Fruit fly (Drosophila melanogaster) whole organism, embryonic: ENCODE measurements around the gene CG10089.
A peak's percentile ranks its signal among the peaks of the same experiment; 100 is the strongest.

Source experiments
- Abd-B ChIP-seq: fragments of 200-800 bp; sonication (Bioruptor generic); optimal IDR thresholded peaks from 2 replicates; lab custom pipeline; 2018; ENCODE audit warnings: missing biosample characterization, mild to moderate bottlenecking, missing genetic modification characterization, moderate library complexity
- CG10654 ChIP-seq: fragments of 200-800 bp; sonication (Bioruptor generic); optimal IDR thresholded peaks from 2 replicates; lab custom pipeline; 2016; ENCODE audit warnings: missing biosample characterization, missing genetic modification characterization
- CG11560 ChIP-seq: fragments of 200-800 bp; sonication (Bioruptor generic); IDR thresholded peaks from 3 replicates; pipeline ENCODE4 v1.3.6; 2022; ENCODE audit warnings: missing biosample characterization, missing genetic modification characterization
- CG12236 ChIP-seq: fragments of 200-800 bp; sonication (Bioruptor generic); optimal IDR thresholded peaks from 2 replicates; lab custom pipeline; 2016; ENCODE audit warnings: missing biosample characterization, missing genetic modification characterization
- CG12769 ChIP-seq: fragments of 200-800 bp; sonication (Bioruptor generic); optimal IDR thresholded peaks from 2 replicates; lab custom pipeline; 2019; ENCODE audit warnings: missing biosample characterization, mild to moderate bottlenecking, missing genetic modification characterization, moderate library complexity
- CG12942 ChIP-seq: fragments of 200-800 bp; sonication (Bioruptor generic); optimal IDR thresholded peaks from 3 replicates; lab custom pipeline; 2016; ENCODE audit warnings: missing biosample characterization, missing genetic modification characterization
- CG14014 ChIP-seq: fragments of 200-800 bp; sonication (Bioruptor generic); IDR thresholded peaks from 2 replicates; pipeline ENCODE4 v1.3.6; 2022; ENCODE audit warnings: missing biosample characterization, missing genetic modification characterization
- CG14441 ChIP-seq: fragments of 200-800 bp; sonication (Bioruptor generic); IDR thresholded peaks from 2 replicates; pipeline ENCODE4 v1.3.6; 2022; ENCODE audit warnings: missing biosample characterization, missing genetic modification characterization
- CG16779 ChIP-seq: fragments of 200-800 bp; sonication (Bioruptor generic); IDR thresholded peaks from 2 replicates; pipeline ENCODE4 v1.3.6; 2022; ENCODE audit warnings: missing biosample characterization, missing genetic modification characterization
- CG17802 ChIP-seq: fragments of 200-800 bp; sonication (Bioruptor generic); optimal IDR thresholded peaks from 2 replicates; lab custom pipeline; 2018; ENCODE audit warnings: missing biosample characterization, mild to moderate bottlenecking, missing genetic modification characterization, moderate library complexity
- CG18262 ChIP-seq: fragments of 200-800 bp; optimal IDR thresholded peaks from 3 replicates; lab custom pipeline; 2019; ENCODE audit warnings: missing biosample characterization, mild to moderate bottlenecking, missing genetic modification characterization, moderate library complexity
- CG32532 ChIP-seq: fragments of 200-800 bp; sonication (Bioruptor generic); IDR thresholded peaks from 2 replicates; pipeline ENCODE4 v1.3.6; 2022; ENCODE audit warnings: missing biosample characterization, missing genetic modification characterization
- CG5180 ChIP-seq: fragments of 200-800 bp; sonication (Bioruptor generic); optimal IDR thresholded peaks from 3 replicates; lab custom pipeline; 2017; ENCODE audit warnings: missing biosample characterization, missing genetic modification characterization, mild to moderate bottlenecking, moderate library complexity, missing genetic modification reagents
- CG6175 ChIP-seq: fragments of 200-800 bp; sonication (Bioruptor generic); IDR thresholded peaks from 3 replicates; pipeline ENCODE4 v1.3.6; 2022; ENCODE audit warnings: missing biosample characterization, missing genetic modification characterization
- CG7357 ChIP-seq: fragments of 200-800 bp; sonication (Bioruptor generic); IDR thresholded peaks from 3 replicates; pipeline ENCODE4 v1.3.6; 2022; ENCODE audit warnings: missing biosample characterization, missing genetic modification characterization
- CG7963 ChIP-seq: fragments of 200-800 bp; sonication (Bioruptor generic); IDR thresholded peaks from 3 replicates; pipeline ENCODE4 v1.3.6; 2022; ENCODE audit warnings: missing biosample characterization, missing genetic modification characterization; ENCODE audit not compliant: partially characterized antibody
- CG8388 ChIP-seq: fragments of 200-800 bp; sonication (Bioruptor generic); optimal IDR thresholded peaks from 2 replicates; lab custom pipeline; 2019; ENCODE audit warnings: missing biosample characterization, mild to moderate bottlenecking, missing genetic modification characterization, moderate library complexity
- Camta ChIP-seq: fragments of 200-800 bp; sonication (Bioruptor generic); optimal IDR thresholded peaks from 2 replicates; lab custom pipeline; 2016; ENCODE audit warnings: missing biosample characterization, missing genetic modification characterization
- CoRest ChIP-seq: fragments of 200-800 bp; sonication (Bioruptor generic); optimal IDR thresholded peaks from 3 replicates; lab custom pipeline; 2018; ENCODE audit warnings: missing biosample characterization, mild to moderate bottlenecking, missing genetic modification characterization, moderate library complexity
- Deaf1 ChIP-seq: fragments of 200-800 bp; optimal IDR thresholded peaks from 3 replicates; lab custom pipeline; 2019; ENCODE audit warnings: missing biosample characterization, mild to moderate bottlenecking, missing genetic modification characterization, moderate library complexity
- Doc2 ChIP-seq: fragments of 200-800 bp; sonication (Bioruptor generic); IDR thresholded peaks from 2 replicates; pipeline ENCODE4 v1.3.6; 2022; ENCODE audit warnings: missing biosample characterization, missing genetic modification characterization
- HLH3B ChIP-seq: fragments of 200-800 bp; sonication (Bioruptor generic); IDR thresholded peaks from 2 replicates; pipeline ENCODE4 v1.3.6; 2022; ENCODE audit warnings: missing biosample characterization, missing genetic modification characterization
- HmgZ ChIP-seq: fragments of 200-800 bp; sonication (Bioruptor generic); optimal IDR thresholded peaks from 2 replicates; lab custom pipeline; 2018; ENCODE audit warnings: missing biosample characterization, mild to moderate bottlenecking, missing genetic modification characterization
- Hmr ChIP-seq: fragments of 200-800 bp; sonication (Bioruptor generic); optimal IDR thresholded peaks from 3 replicates; lab custom pipeline; 2017; ENCODE audit warnings: mild to moderate bottlenecking, missing biosample characterization, missing genetic modification reagents, missing genetic modification characterization
- Mad ChIP-seq: fragments of 200-800 bp; sonication (Bioruptor generic); optimal IDR thresholded peaks from 2 replicates; lab custom pipeline; 2016; ENCODE audit warnings: missing biosample characterization, missing genetic modification characterization
- Opbp ChIP-seq: fragments of 200-800 bp; sonication (Bioruptor generic); IDR thresholded peaks from 3 replicates; pipeline ENCODE4 v1.3.6; 2022; ENCODE audit warnings: missing biosample characterization, missing genetic modification characterization; ENCODE audit not compliant: partially characterized antibody
- Rfx ChIP-seq: fragments of 200-800 bp; sonication (Bioruptor generic); IDR thresholded peaks from 2 replicates; pipeline ENCODE4 v1.3.6; 2022; ENCODE audit warnings: missing biosample characterization, missing genetic modification characterization
- Xbp1 ChIP-seq: fragments of 200-800 bp; sonication (Bioruptor generic); optimal IDR thresholded peaks from 3 replicates; lab custom pipeline; 2016; ENCODE audit warnings: missing biosample characterization, mild to moderate bottlenecking, missing genetic modification characterization
- ato ChIP-seq: fragments of 200-800 bp; sonication (Bioruptor generic); IDR thresholded peaks from 2 replicates; pipeline ENCODE4 v1.3.6; 2022; ENCODE audit warnings: missing biosample characterization, missing genetic modification characterization; ENCODE audit not compliant: partially characterized antibody
- bbx ChIP-seq: fragments of 200-800 bp; sonication (Bioruptor generic); IDR thresholded peaks from 2 replicates; pipeline ENCODE4 v1.3.6; 2022; ENCODE audit warnings: missing biosample characterization, missing genetic modification characterization; ENCODE audit not compliant: partially characterized antibody
- caup ChIP-seq: fragments of 200-800 bp; sonication (Bioruptor generic); optimal IDR thresholded peaks from 3 replicates; lab custom pipeline; 2017; ENCODE audit warnings: missing biosample characterization, mild to moderate bottlenecking, missing genetic modification characterization, moderate library complexity; ENCODE audit not compliant: severe bottlenecking
- cwo ChIP-seq: fragments of 200-800 bp; sonication (Bioruptor generic); optimal IDR thresholded peaks from 3 replicates; lab custom pipeline; 2017; ENCODE audit warnings: missing biosample characterization, missing genetic modification characterization, mild to moderate bottlenecking, moderate library complexity, missing genetic modification reagents
- gem ChIP-seq: fragments of 200-800 bp; sonication (Bioruptor generic); optimal IDR thresholded peaks from 2 replicates; lab custom pipeline; 2019; ENCODE audit warnings: missing biosample characterization, mild to moderate bottlenecking, missing genetic modification characterization, moderate library complexity
- gt ChIP-seq: fragments of 200-800 bp; sonication (Bioruptor generic); IDR thresholded peaks from 2 replicates; pipeline ENCODE4 v1.3.6; 2022; ENCODE audit warnings: missing biosample characterization, missing genetic modification characterization
- kay ChIP-seq: fragments of 200-800 bp; sonication (Bioruptor generic); optimal IDR thresholded peaks from 2 replicates; lab custom pipeline; 2016; ENCODE audit warnings: missing biosample characterization, missing genetic modification characterization
- nerfin-1 ChIP-seq: fragments of 200-800 bp; sonication (Bioruptor generic); optimal IDR thresholded peaks from 3 replicates; lab custom pipeline; 2019; ENCODE audit warnings: missing biosample characterization, mild to moderate bottlenecking, missing genetic modification characterization, moderate library complexity
- phol ChIP-seq: fragments of 200-800 bp; sonication (Bioruptor generic); optimal IDR thresholded peaks from 3 replicates; lab custom pipeline; 2018; ENCODE audit warnings: missing biosample characterization, mild to moderate bottlenecking, missing genetic modification characterization, moderate library complexity
- rib ChIP-seq: fragments of 200-800 bp; sonication (Bioruptor generic); IDR thresholded peaks from 2 replicates; pipeline ENCODE4 v1.3.6; 2022; ENCODE audit warnings: missing biosample characterization, missing genetic modification characterization
- row ChIP-seq: fragments of 200-800 bp; sonication (Bioruptor generic); IDR thresholded peaks from 3 replicates; pipeline ENCODE4 v1.3.6; 2022; ENCODE audit warnings: missing biosample characterization, missing genetic modification characterization
- sd ChIP-seq: fragments of 200-800 bp; sonication (Bioruptor generic); optimal IDR thresholded peaks from 3 replicates; lab custom pipeline; 2018; ENCODE audit warnings: missing biosample characterization, mild to moderate bottlenecking, missing genetic modification characterization, moderate library complexity
- sens ChIP-seq: fragments of 200-800 bp; sonication (Bioruptor generic); peaks from one replicate; lab custom pipeline; 2016; ENCODE audit warnings: missing biosample characterization, missing genetic modification characterization
- sob ChIP-seq: fragments of 200-800 bp; sonication (Bioruptor generic); IDR thresholded peaks from 2 replicates; pipeline ENCODE4 v1.3.6; 2022; ENCODE audit warnings: missing biosample characterization, missing genetic modification characterization
- stc ChIP-seq: fragments of 200-800 bp; sonication (Bioruptor generic); IDR thresholded peaks from 2 replicates; pipeline ENCODE4 v1.3.6; 2022; ENCODE audit warnings: missing biosample characterization, missing genetic modification characterization
- tap ChIP-seq: fragments of 200-800 bp; optimal IDR thresholded peaks from 3 replicates; lab custom pipeline; 2019; ENCODE audit warnings: missing biosample characterization, mild to moderate bottlenecking, missing genetic modification characterization, moderate library complexity
- tin ChIP-seq: fragments of 200-800 bp; sonication (Bioruptor generic); optimal IDR thresholded peaks from 3 replicates; lab custom pipeline; 2016; ENCODE audit warnings: missing biosample characterization, missing genetic modification characterization
- unpg ChIP-seq: fragments of 200-800 bp; sonication (Bioruptor generic); optimal IDR thresholded peaks from 3 replicates; lab custom pipeline; 2018; ENCODE audit warnings: missing biosample characterization, mild to moderate bottlenecking, missing genetic modification characterization, moderate library complexity
- vvl ChIP-seq: fragments of 200-800 bp; sonication (Bioruptor generic); IDR thresholded peaks from 2 replicates; pipeline ENCODE4 v1.3.6; 2022; ENCODE audit warnings: missing biosample characterization, missing genetic modification characterization
- zen2 ChIP-seq: fragments of 200-800 bp; sonication (Bioruptor generic); IDR thresholded peaks from 3 replicates; pipeline ENCODE4 v1.3.6; 2022; ENCODE audit warnings: missing biosample characterization, missing genetic modification characterization; ENCODE audit not compliant: partially characterized antibody

CG10089 gene

dm6 chr3L:13488129-13488876 lies 13.7 kb upstream of the CG10089 start:
- no peak for TF ChIP-seq CG12236 (GFP tag; lab: Kevin White, UChicago)
- peak; percentile 35; the same call in 1 of the 2 replicates for TF ChIP-seq CG14014 (GFP tag; lab: Robert Waterston, UW)
- no peak for TF ChIP-seq CG11560 (tag; lab: Robert Waterston, UW)
- TF ChIP-seq Rfx (GFP tag; lab: Robert Waterston, UW) = peak; percentile 44; the same call in 1 of the 2 replicates
- TF ChIP-seq Abd-B (GFP tag; lab: Kevin White, UChicago) = no peak
- no peak for TF ChIP-seq cwo (GFP tag; lab: Kevin White, UChicago)
- no peak for TF ChIP-seq CoRest (tag; lab: Kevin White, UChicago)
- TF ChIP-seq kay (GFP tag; lab: Kevin White, UChicago) = peak; percentile 14
- TF ChIP-seq nerfin-1 (tag; lab: Kevin White, UChicago) = no peak
- TF ChIP-seq sens (GFP tag; lab: Kevin White, UChicago) = peak; percentile 36
- no peak for TF ChIP-seq CG12942 (GFP tag; lab: Kevin White, UChicago)
- TF ChIP-seq CG12769 (tag; lab: Kevin White, UChicago) = peak; percentile 86
- TF ChIP-seq phol (tag; lab: Kevin White, UChicago) = peak; percentile 25
- TF ChIP-seq HLH3B (GFP tag; lab: Robert Waterston, UW) = peak; percentile 5; the same call in 1 of the 2 replicates
- TF ChIP-seq unpg (GFP tag; lab: Kevin White, UChicago) = no peak
- peak; percentile 88 for TF ChIP-seq CG8388 (GFP tag; lab: Kevin White, UChicago)
- TF ChIP-seq CG7357 (GFP tag; lab: Robert Waterston, UW) = 0 out of 3 replicates have a peak, but pooled peaks have one; percentile 25
- TF ChIP-seq CG17802 (tag; lab: Kevin White, UChicago) = no peak
- peak; percentile 13 for TF ChIP-seq CG18262
- no peak for TF ChIP-seq Hmr
- no peak for TF ChIP-seq Mad (GFP tag; lab: Kevin White, UChicago)
- no peak for TF ChIP-seq ato (GFP tag; lab: Robert Waterston, UW)
- no peak for TF ChIP-seq CG10654 (GFP tag; lab: Kevin White, UChicago)
- TF ChIP-seq CG14441 = peak; percentile 29; the same call in 1 of the 2 replicates
- peak; percentile 9 for TF ChIP-seq gem (tag; lab: Kevin White, UChicago)
- 0 out of 2 replicates have a peak, but pooled peaks have one; percentile 13 for TF ChIP-seq stc (GFP tag; lab: Robert Waterston, UW)
- TF ChIP-seq CG16779 (GFP tag; lab: Robert Waterston, UW) = peak; percentile 33; the same call in 1 of the 2 replicates
- TF ChIP-seq vvl (GFP tag; lab: Robert Waterston, UW) = 0 out of 2 replicates have a peak, but pooled peaks have one; percentile 36
- peak; percentile 97 for TF ChIP-seq sd (tag; lab: Kevin White, UChicago)
- no peak for TF ChIP-seq Doc2
- peak; percentile 2 for TF ChIP-seq Xbp1
- no peak for TF ChIP-seq caup
- TF ChIP-seq CG6175 = peak; percentile 50; the same call in 1 of the 3 replicates
- TF ChIP-seq CG7963 = no peak
- TF ChIP-seq HmgZ (tag; lab: Kevin White, UChicago) = no peak
- TF ChIP-seq row = peak; percentile 40; the same call in 1 of the 3 replicates
- no peak for TF ChIP-seq rib
- TF ChIP-seq tap (tag; lab: Kevin White, UChicago) = peak; percentile 18
- TF ChIP-seq Opbp (GFP tag; lab: Robert Waterston, UW) = no peak
- no peak for TF ChIP-seq bbx (GFP tag; lab: Robert Waterston, UW)
- TF ChIP-seq gt = no peak
- TF ChIP-seq Camta (GFP tag; lab: Kevin White, UChicago) = no peak
- TF ChIP-seq sob (GFP tag; lab: Robert Waterston, UW) = 0 out of 2 replicates have a peak, but pooled peaks have one; percentile 36
- no peak for TF ChIP-seq zen2
- no peak for TF ChIP-seq CG32532 (GFP tag; lab: Robert Waterston, UW)
- TF ChIP-seq tin (GFP tag; lab: Kevin White, UChicago) = no peak
- TF ChIP-seq Deaf1 (tag; lab: Kevin White, UChicago) = peak; percentile 55
- TF ChIP-seq CG5180 (GFP tag; lab: Kevin White, UChicago) = no peak
